Fruit fly (Drosophila melanogaster) S2 (cell line): ENCODE results near the gene CG43055.

ENCODE experiments used
- CG8478 ChIP-seq: fragments of >200 bp; optimal IDR thresholded peaks from 2 replicates; lab custom pipeline; 2018
- CTCF ChIP-seq, 2 experiments: fragments of >200 bp; optimal IDR thresholded peaks; 2 replicates each; lab custom pipeline; 2018

DNA sequence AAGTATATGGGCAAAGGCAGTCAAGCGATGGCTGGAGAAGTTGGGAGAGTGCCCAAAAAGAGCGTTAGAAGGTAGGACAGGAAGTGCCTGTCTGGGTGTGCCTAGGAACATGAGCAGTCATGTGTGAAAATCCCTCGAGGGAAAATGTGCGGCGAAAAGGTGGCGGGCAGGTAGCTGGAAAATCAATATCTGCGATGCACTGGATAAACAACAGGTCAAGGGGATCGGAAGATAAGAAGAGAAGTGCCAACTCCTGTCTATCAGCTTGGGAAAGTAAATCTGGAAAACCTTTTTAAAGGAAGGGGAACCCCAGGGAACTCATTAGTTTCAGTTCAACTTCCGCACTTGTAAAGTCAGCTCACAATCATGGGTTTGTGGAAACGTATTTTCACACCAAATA lies 32.6 kb upstream of the CG43055 start:
- TF ChIP-seq CG8478 (lab: Kevin White, UChicago), result no peak
- no peak for TF ChIP-seq CTCF (optimal IDR thresholded peaks at IDR 0.05; lab: Kevin White, UChicago)
